Fruit fly (Drosophila melanogaster) S2 (cell line): ENCODE data around the gene CG11327.

Source experiments
- CG8478 ChIP-seq: fragments of >200 bp; optimal IDR thresholded peaks from 2 replicates; lab custom pipeline; 2018
- CTCF ChIP-seq, 2 experiments: fragments of >200 bp; optimal IDR thresholded peaks; 2 replicates each; lab custom pipeline; 2018

CG11327 gene

DNA sequence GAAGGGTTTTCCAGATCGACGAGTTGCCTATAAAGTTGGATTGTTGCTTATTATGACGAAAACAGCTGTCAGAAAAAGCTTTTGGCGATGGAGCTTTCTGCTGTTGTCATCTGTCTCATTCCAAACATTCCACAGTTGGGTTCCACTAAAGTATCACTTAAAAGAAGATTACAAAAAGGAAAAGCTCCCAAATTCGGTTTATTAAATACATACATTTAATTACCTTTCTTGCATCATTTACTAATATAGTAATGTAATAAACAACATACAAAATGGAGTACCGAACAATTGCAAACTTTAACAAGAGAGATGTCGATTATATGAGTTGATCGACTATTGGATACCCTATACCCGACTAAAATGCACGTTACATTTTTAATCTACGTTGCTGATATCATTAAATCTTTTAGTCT is 30.2 kb downstream of the CG11327 start, which contains the start of gene CG31633:
CG31633 (minus strand) TSS at position 58 of the 413 bp plus-strand sequence.
- TF ChIP-seq CTCF (optimal IDR thresholded peaks at IDR 0.05; lab: Kevin White, UChicago), result no peak
- TF ChIP-seq CG8478 (lab: Kevin White, UChicago), result no peak

DNA sequence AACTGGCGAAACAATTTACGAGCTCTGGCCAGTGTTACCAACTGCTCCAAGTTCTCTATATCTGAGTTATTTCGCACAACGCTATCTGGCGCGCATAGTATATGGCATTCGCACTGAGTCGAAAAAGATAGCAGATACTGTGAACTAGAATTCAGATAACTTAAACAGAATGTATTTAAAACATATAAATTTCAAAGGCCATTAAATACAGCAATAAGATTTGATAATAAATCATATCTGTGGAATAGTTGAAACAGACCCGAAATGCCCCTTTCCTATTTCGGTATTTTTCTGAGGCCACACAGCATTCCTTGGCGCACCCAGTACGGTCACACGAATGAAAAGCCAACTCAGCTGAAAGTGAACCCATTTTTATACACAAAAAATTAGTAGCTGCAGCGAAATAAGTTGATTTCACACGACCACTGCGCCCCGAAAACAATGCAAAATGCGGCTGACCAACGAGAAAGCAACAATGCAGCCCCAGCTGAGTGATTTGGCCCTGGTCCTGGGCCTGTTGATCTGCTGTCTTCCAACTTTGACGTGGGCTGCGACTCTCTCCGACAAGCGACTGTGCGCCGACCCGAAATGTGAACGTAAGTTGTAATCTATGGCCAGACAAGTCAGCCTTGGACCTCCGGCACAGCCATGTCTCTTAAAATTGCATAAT is 37.3 kb downstream of the CG11327 start, which contains the start of the genes CG31635 and Tango1:
CG31635 (minus strand) TSS at position 30 of the 670 bp plus-strand sequence.
Tango1 (plus strand) TSS at position 304 of the 670 bp plus-strand sequence.
- no peak for TF ChIP-seq CTCF (optimal IDR thresholded peaks at IDR 0.05; lab: Kevin White, UChicago)
- TF ChIP-seq CG8478 (lab: Kevin White, UChicago), result no peak

DNA sequence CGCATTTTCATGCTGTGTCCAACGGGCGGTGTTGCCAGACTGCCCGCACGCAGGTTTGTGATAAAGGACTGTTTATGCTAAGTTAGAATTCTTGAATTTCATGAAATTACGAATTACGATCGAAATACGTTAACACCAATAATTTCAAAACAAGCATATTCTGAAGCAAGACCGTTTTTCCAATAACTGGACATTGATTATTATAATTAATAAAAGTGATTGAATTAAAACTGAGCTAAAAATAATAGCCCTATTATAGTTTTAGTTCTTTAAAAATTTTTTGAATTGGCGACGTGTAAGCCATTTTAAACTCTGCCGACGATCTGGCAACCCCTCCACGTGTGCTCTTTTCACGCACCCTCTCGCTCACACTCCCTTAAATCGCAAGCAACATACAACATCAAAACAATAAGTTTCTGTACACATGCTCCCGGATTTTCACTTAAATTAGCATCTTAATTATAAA is 38.3 kb downstream of the CG11327 start:
- TF ChIP-seq CG8478 (lab: Kevin White, UChicago) (no peak), CTCF (optimal IDR thresholded peaks at IDR 0.05; lab: Kevin White, UChicago) (no peak)

DNA sequence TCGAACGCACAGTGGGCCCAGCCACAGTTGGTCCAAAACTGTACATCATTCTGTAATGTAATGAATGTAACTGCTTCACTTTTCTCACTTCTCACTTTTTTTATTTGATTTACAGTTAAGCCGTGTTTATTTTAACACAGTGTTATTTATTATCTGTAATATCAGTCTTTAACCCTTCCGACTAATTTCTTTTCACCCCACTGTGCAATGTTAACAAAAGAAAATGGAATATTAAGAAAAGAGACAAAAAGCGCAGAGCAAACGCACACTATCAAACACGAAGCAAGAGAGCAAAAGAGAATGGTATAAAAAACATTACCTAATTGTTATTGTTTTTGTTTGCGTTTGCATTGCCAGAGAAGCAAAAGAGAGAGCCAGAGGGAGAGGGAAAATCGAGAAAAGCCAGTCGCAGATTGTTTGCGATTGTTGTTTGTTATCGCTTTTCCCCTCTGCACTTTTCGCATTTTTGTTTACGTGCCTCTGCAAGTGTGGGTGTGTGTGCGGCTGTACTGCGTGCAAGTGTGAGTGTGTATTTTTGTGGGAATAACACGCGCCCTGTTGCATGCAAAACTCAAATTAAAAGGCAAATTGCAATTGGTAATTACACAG is 39.3 kb downstream of the CG11327 start:
- TF ChIP-seq CG8478 (lab: Kevin White, UChicago), result no peak
- TF ChIP-seq CTCF (optimal IDR thresholded peaks at IDR 0.05; lab: Kevin White, UChicago), result no peak

DNA sequence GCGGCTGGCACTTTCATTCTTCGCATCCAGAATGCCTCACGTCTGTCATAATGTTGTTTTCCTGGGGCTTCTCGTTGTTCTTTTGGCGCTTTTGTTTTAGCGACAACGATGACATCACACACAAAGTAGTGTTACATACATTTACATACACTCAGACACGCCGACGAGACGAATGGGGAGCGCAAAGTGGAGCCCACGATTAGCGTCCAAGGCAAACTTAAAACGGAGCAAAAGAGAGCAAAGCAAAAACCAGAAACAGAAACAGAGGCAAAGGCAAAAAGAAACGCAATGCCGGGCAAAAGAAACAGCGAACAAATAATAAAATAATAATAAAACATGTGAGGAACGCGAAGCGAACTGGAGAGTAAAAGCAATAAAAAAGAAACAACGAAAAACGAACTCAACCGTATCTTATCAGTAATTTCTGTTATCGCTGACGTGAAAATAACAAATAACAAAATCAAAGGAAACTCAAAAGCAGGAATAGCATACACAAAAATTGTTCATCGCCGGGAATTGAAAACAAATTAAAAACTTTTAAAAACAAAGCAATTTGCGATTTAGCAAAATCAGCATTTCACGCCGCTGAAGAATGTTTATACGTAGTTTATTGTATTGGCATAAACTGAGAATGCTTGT is 42.0 kb downstream of the CG11327 start:
- TF ChIP-seq CG8478 (lab: Kevin White, UChicago) (no peak), CTCF (optimal IDR thresholded peaks at IDR 0.05; lab: Kevin White, UChicago) (no peak)

DNA sequence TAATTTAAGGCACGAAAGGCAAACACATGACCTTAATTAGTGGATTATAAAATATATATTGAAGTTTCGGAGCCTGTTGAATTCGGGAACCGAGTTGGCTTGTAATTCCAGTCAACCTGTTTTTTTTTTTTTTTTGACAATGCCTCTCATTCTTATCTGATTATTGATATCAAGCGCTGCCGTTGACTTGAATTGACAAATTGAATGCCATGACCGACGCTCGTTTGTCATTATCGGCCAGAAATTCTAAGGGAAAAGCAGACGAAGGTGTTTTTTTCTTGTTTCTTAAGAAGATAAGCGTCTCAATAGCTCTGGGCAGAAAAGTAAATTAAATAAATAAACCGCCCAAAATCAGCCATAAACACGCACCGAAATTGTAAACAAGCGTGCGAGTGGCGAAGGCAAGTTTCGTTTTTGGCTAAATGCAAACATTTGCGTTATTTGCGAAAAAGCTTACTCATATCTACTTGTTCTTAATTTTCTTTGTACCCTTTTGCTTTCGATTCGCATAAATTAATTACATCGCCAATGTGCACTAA is 43.2 kb downstream of the CG11327 start:
- TF ChIP-seq CTCF (optimal IDR thresholded peaks at IDR 0.05; lab: Kevin White, UChicago) (no peak), CG8478 (lab: Kevin White, UChicago) (no peak)
